Worm (Caenorhabditis elegans) whole organism, mixed stage, embryonic: ENCODE data around the gene atg-18.

Source experiments
- M03D4.4 ChIP-seq: sonication (generic microtip); optimal IDR thresholded peaks from 2 replicates; lab custom pipeline; 2017; ENCODE audit warnings: mild to moderate bottlenecking, missing genetic modification characterization, missing compliant biosample characterization
- bed-3 ChIP-seq: fragments of 200-800 bp; sonication (Bioruptor generic); optimal IDR thresholded peaks from 3 replicates; lab custom pipeline; 2018; ENCODE audit warnings: mild to moderate bottlenecking, missing genetic modification characterization, moderate library complexity, missing compliant biosample characterization
- ceh-39 ChIP-seq: fragments of 150-350 bp; optimal IDR thresholded peaks from 2 replicates; lab custom pipeline; 2014; ENCODE audit warnings: missing biosample characterization, missing genetic modification characterization
- ceh-43 ChIP-seq: fragments of 200-800 bp; sonication (Bioruptor generic); optimal IDR thresholded peaks from 2 replicates; lab custom pipeline; 2018; ENCODE audit warnings: mild to moderate bottlenecking, missing genetic modification characterization, moderate library complexity, missing compliant biosample characterization
- ceh-83 ChIP-seq: fragments of 200-800 bp; sonication (Bioruptor generic); optimal IDR thresholded peaks from 2 replicates; lab custom pipeline; 2018; ENCODE audit warnings: mild to moderate bottlenecking, missing genetic modification characterization, missing compliant biosample characterization
- cnd-1 ChIP-seq: fragments of 200-800 bp; sonication (Bioruptor generic); optimal IDR thresholded peaks from 2 replicates; lab custom pipeline; 2018; ENCODE audit warnings: mild to moderate bottlenecking, missing genetic modification characterization, missing compliant biosample characterization
- drap-1 ChIP-seq: fragments of 200-800 bp; sonication (Bioruptor generic); optimal IDR thresholded peaks from 3 replicates; lab custom pipeline; 2018; ENCODE audit warnings: mild to moderate bottlenecking, missing genetic modification characterization, missing compliant biosample characterization
- elt-1 ChIP-seq: sonication (generic microtip); optimal IDR thresholded peaks from 2 replicates; lab custom pipeline; 2017; ENCODE audit warnings: missing genetic modification characterization, mild to moderate bottlenecking, missing compliant biosample characterization, antibody characterized with exemption, moderate library complexity, borderline replicate concordance; ENCODE audit not compliant: insufficient read depth
- elt-3 ChIP-seq: fragments of 150-350 bp; optimal IDR thresholded peaks from 2 replicates; lab custom pipeline; 2014; ENCODE audit warnings: missing biosample characterization, missing genetic modification characterization
- flh-1 ChIP-seq: fragments of 200-800 bp; sonication (Bioruptor generic); optimal IDR thresholded peaks from 2 replicates; lab custom pipeline; 2018; ENCODE audit warnings: mild to moderate bottlenecking, missing genetic modification characterization, moderate library complexity, missing compliant biosample characterization
- ham-2 ChIP-seq: fragments of 200-800 bp; sonication (Bioruptor generic); optimal IDR thresholded peaks from 2 replicates; lab custom pipeline; 2018; ENCODE audit warnings: mild to moderate bottlenecking, missing genetic modification characterization, missing compliant biosample characterization
- hlh-1 ChIP-seq: fragments of 150-350 bp; optimal IDR thresholded peaks from 2 replicates; lab custom pipeline; 2014; ENCODE audit warnings: missing biosample characterization, missing genetic modification reagents, missing genetic modification characterization
- lin-13 ChIP-seq: fragments of 150-350 bp; optimal IDR thresholded peaks from 2 replicates; lab custom pipeline; 2014; ENCODE audit warnings: missing biosample characterization, missing genetic modification characterization
- lin-32 ChIP-seq: fragments of 200-800 bp; sonication (Bioruptor generic); optimal IDR thresholded peaks from 2 replicates; lab custom pipeline; 2018; ENCODE audit warnings: mild to moderate bottlenecking, missing genetic modification characterization, missing compliant biosample characterization
- lsy-2 ChIP-seq: fragments of 150-350 bp; optimal IDR thresholded peaks from 2 replicates; lab custom pipeline; 2014; ENCODE audit warnings: missing biosample characterization, missing genetic modification characterization
- mab-5 ChIP-seq: fragments of 150-350 bp; optimal IDR thresholded peaks from 2 replicates; lab custom pipeline; 2014; ENCODE audit warnings: missing biosample characterization, missing genetic modification characterization
- nhr-12 ChIP-seq: fragments of 150-350 bp; optimal IDR thresholded peaks from 2 replicates; lab custom pipeline; 2014; ENCODE audit warnings: missing biosample characterization, missing genetic modification characterization
- nhr-2 ChIP-seq: fragments of 150-350 bp; optimal IDR thresholded peaks from 2 replicates; lab custom pipeline; 2014; ENCODE audit warnings: missing biosample characterization, missing genetic modification characterization
- nhr-237 ChIP-seq: fragments of 150-350 bp; optimal IDR thresholded peaks from 2 replicates; lab custom pipeline; 2014; ENCODE audit warnings: missing biosample characterization, missing genetic modification characterization
- nhr-28 ChIP-seq: fragments of 150-350 bp; optimal IDR thresholded peaks from 2 replicates; lab custom pipeline; 2014; ENCODE audit warnings: missing biosample characterization, missing genetic modification characterization
- nhr-76 ChIP-seq: sonication (generic microtip); optimal IDR thresholded peaks from 2 replicates; lab custom pipeline; 2017; ENCODE audit warnings: missing biosample characterization, missing genetic modification characterization
- pha-4 ChIP-seq: fragments of 150-350 bp; optimal IDR thresholded peaks from 2 replicates; lab custom pipeline; 2018; ENCODE audit warnings: missing biosample characterization, missing genetic modification reagents, missing genetic modification characterization
- sem-2 ChIP-seq: fragments of 200-800 bp; sonication (Bioruptor generic); optimal IDR thresholded peaks from 2 replicates; lab custom pipeline; 2018; ENCODE audit warnings: mild to moderate bottlenecking, missing genetic modification characterization, missing compliant biosample characterization
- snpc-4 ChIP-seq: fragments of 150-350 bp; optimal IDR thresholded peaks from 2 replicates; lab custom pipeline; 2014; ENCODE audit warnings: missing biosample characterization, missing genetic modification characterization
- sptf-1 ChIP-seq: sonication (generic microtip); optimal IDR thresholded peaks from 2 replicates; lab custom pipeline; 2017; ENCODE audit warnings: mild to moderate bottlenecking, missing genetic modification characterization, moderate library complexity, missing compliant biosample characterization
- tbx-8 ChIP-seq: fragments of 200-800 bp; sonication (Bioruptor generic); optimal IDR thresholded peaks from 2 replicates; lab custom pipeline; 2018; ENCODE audit warnings: mild to moderate bottlenecking, missing genetic modification characterization, moderate library complexity, missing compliant biosample characterization
- unc-120 ChIP-seq: sonication (generic microtip); optimal IDR thresholded peaks from 2 replicates; lab custom pipeline; 2017; ENCODE audit warnings: missing genetic modification characterization, missing compliant biosample characterization; ENCODE audit not compliant: poor library complexity, severe bottlenecking
- unc-39 ChIP-seq: fragments of 150-350 bp; optimal IDR thresholded peaks from 2 replicates; lab custom pipeline; 2014; ENCODE audit warnings: missing biosample characterization, missing genetic modification characterization
- zip-8 ChIP-seq: fragments of 150-350 bp; optimal IDR thresholded peaks from 2 replicates; lab custom pipeline; 2014; ENCODE audit warnings: missing biosample characterization, missing genetic modification characterization
- ztf-11 ChIP-seq: fragments of 150-350 bp; optimal IDR thresholded peaks from 2 replicates; lab custom pipeline; 2014; ENCODE audit warnings: missing biosample characterization, missing genetic modification characterization

The atg-18 gene

DNA sequence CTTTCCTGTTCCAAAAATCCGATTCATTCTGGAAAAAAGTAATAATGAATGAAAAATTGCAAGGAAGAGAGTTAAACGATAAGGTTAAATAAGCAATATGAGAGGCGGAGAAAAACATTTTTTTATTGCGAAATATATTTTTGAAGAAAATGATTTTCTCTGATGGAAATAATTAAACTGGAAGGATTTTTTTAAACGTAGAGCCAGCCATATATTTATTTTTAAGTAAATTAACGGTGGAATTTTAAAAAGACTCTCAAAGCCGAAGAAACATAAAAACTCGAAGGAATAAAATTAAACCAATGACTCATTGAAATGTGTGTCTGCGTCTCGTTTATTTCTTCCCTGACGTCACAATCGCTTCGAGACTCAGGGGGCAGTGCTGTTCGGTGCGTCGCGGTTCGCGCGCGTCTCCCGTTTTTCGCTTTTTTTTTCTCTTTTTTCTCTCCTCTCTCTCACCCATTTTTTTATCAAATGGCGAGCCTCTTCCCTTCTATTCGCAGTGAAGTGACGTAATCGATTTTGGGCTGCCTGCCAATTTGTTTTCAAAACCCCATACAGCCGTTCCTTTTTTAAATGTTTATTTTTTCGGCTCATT is 24.9 kb downstream of the atg-18 start, which contains the start of gene vps-60 (continued):
- TF ChIP-seq ceh-43 (GFP tag; lab: Kevin White, UChicago) (no peak), ham-2 (GFP tag; lab: Kevin White, UChicago) (no peak), mab-5 (tag; lab: Kevin White, UChicago) (no peak), nhr-237 (tag; lab: Kevin White, UChicago) (peak; percentile 73), ceh-39 (tag; lab: Kevin White, UChicago) (peak; percentile 83), nhr-12 (no peak), sem-2 (GFP tag; lab: Kevin White, UChicago) (no peak), M03D4.4 (tag; lab: Kevin White, UChicago) (peak; percentile 17), cnd-1 (tag; lab: Kevin White, UChicago) (peak; percentile 45)

DNA sequence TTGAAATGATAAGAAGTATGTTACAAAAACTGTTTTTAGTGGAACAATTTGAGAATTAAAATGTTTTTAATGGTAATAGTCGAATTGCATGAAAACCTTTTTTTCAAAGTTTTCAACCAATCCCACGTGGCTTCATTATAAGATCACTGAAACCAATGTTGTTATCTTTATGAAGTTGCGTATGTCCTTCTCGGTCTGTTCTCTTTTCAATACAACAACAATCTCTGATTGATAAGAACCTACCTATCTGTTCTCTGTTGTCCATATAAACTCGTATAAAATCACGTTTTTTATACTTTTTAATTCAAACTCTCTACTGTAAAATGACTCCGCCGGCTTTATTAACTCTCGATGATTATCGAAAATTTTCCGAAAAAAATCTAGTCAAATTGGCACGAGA is 27.9 kb downstream of the atg-18 start, which contains the start of gene F41E6.5:
F41E6.5 (plus strand) TSS at position 209 of the 400 bp plus-strand sequence.
- TF ChIP-seq lin-32 (GFP tag; lab: Kevin White, UChicago) (no peak), nhr-28 (tag; lab: Kevin White, UChicago) (no peak), snpc-4 (no peak), ztf-11 (tag; lab: Kevin White, UChicago) (no peak), flh-1 (GFP tag; lab: Kevin White, UChicago) (no peak)

DNA sequence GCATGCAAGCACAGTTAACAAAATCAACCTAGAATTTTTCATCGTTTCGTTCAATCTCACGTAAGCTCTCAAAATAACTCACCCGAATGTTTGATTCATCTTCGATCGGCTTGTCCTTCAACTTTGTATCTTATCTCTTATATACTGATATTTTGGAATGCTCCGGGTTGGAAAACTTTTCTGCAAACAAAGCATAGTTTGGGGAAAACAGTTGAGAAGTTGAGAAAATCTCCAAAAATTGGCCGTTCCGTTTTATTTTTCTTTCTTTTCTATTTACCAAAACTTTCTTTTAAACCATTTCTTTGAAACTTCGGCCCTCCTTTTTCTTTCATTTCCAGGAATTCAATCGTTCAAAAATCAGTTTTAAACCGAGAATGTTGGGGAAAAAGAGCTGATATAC is 28.5 kb downstream of the atg-18 start, which contains the start of gene F41E6.15:
F41E6.15 (minus strand) TSS at position 101 of the 400 bp plus-strand sequence.
- no peak for TF ChIP-seq hlh-1 (tag; lab: Kevin White, UChicago)
- TF ChIP-seq nhr-2 (tag; lab: Kevin White, UChicago) = no peak
- no peak for TF ChIP-seq mab-5 (tag; lab: Kevin White, UChicago)
- TF ChIP-seq unc-120 (tag; lab: Kevin White, UChicago) = no peak
- no peak for TF ChIP-seq ham-2 (GFP tag; lab: Kevin White, UChicago)
- no peak for TF ChIP-seq flh-1 (GFP tag; lab: Kevin White, UChicago)
- TF ChIP-seq nhr-237 (tag; lab: Kevin White, UChicago) = no peak

DNA sequence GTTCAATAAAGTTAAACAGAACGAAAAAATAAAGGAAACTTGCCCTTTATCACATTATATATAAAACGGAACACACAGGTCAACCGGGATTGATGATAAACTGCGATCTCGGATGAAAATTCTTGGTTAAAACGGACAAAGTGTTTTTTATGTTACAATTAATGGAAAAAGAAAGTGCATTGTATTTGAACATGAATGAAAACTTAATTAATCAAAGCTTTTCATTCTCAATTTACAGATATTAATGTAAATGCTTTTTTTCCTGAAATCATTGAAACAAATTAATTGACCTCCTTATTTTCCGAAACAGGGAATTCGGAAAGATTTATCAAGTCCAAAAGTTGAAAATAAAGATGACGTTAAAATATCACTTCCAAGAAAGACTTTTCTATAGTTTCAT is 29.7 kb downstream of the atg-18 start, which contains the start of gene F41E6.8:
F41E6.8 (minus strand) TSS at position 101 of the 400 bp plus-strand sequence.
- TF ChIP-seq ceh-43 (GFP tag; lab: Kevin White, UChicago) (no peak), pha-4 (tag; lab: Kevin White, UChicago) (no peak), unc-120 (tag; lab: Kevin White, UChicago) (no peak), nhr-76 (tag; lab: Kevin White, UChicago) (no peak), lsy-2 (tag; lab: Kevin White, UChicago) (no peak), unc-39 (tag; lab: Kevin White, UChicago) (no peak), cnd-1 (tag; lab: Kevin White, UChicago) (no peak), sem-2 (GFP tag; lab: Kevin White, UChicago) (no peak), mab-5 (tag; lab: Kevin White, UChicago) (no peak), snpc-4 (no peak), nhr-12 (no peak), lin-13 (no peak), ham-2 (GFP tag; lab: Kevin White, UChicago) (no peak), elt-1 (tag; lab: Kevin White, UChicago) (no peak), bed-3 (no peak)

DNA sequence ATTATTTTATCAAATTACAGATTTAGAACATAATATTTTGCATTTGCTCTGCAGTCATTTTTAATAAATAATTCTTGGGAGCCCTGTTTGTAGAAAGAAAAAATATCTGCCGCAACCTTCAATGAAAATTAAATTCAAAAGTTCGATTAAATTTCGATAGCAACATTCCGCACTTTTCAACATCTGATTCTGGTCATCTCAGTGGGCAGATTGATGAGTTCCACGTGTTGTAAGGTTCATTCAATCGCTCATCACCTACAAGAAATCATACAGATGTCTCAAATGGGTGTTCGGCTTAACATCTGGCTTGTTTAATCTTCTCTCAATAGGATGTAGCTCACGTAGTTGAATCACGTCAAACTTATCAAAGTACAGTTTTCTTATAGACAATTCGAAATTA is 31.2 kb downstream of the atg-18 start:
- TF ChIP-seq unc-120 (tag; lab: Kevin White, UChicago) (no peak), nhr-237 (tag; lab: Kevin White, UChicago) (no peak), ceh-83 (GFP tag; lab: Kevin White, UChicago) (no peak), nhr-2 (tag; lab: Kevin White, UChicago) (no peak), lin-32 (GFP tag; lab: Kevin White, UChicago) (no peak), sem-2 (GFP tag; lab: Kevin White, UChicago) (no peak), ham-2 (GFP tag; lab: Kevin White, UChicago) (no peak), nhr-76 (tag; lab: Kevin White, UChicago) (no peak), ztf-11 (tag; lab: Kevin White, UChicago) (no peak), drap-1 (no peak), elt-3 (tag; lab: Kevin White, UChicago) (no peak), pha-4 (tag; lab: Kevin White, UChicago) (no peak), zip-8 (tag; lab: Kevin White, UChicago) (no peak), unc-39 (tag; lab: Kevin White, UChicago) (no peak), lin-13 (no peak), hlh-1 (tag; lab: Kevin White, UChicago) (no peak), ceh-39 (tag; lab: Kevin White, UChicago) (no peak), sptf-1 (no peak), nhr-28 (tag; lab: Kevin White, UChicago) (no peak), tbx-8 (GFP tag; lab: Kevin White, UChicago) (no peak)
